Worm (Caenorhabditis elegans) whole organism, L1 larva: ENCODE measurements around the gene ZC412.10.
A peak's percentile ranks its signal among the peaks of the same experiment; 100 is the strongest.

ENCODE experiments used
- F16B12.6 ChIP-seq: fragments of 150-350 bp; optimal IDR thresholded peaks from 2 replicates; lab custom pipeline; 2014; ENCODE audit warnings: missing biosample characterization, missing genetic modification characterization
- Y116A8C.19 ChIP-seq: sonication (generic microtip); optimal IDR thresholded peaks from 2 replicates; lab custom pipeline; 2016; ENCODE audit warnings: missing compliant biosample characterization, missing genetic modification characterization, borderline replicate concordance
- aha-1 ChIP-seq: fragments of 150-350 bp; optimal IDR thresholded peaks from 2 replicates; lab custom pipeline; 2014; ENCODE audit warnings: missing biosample characterization, missing genetic modification characterization
- ceh-8 ChIP-seq: fragments of 200-800 bp; sonication (Bioruptor generic); optimal IDR thresholded peaks from 2 replicates; lab custom pipeline; 2018; ENCODE audit warnings: mild to moderate bottlenecking, missing genetic modification characterization, moderate library complexity, missing compliant biosample characterization
- ceh-82 ChIP-seq, 3 experiments: fragments of 150-350 bp in 1 of 3; sonication (generic microtip) in 2 of 3; optimal IDR thresholded peaks; 2 replicates each; lab custom pipeline; 2014 to 2017; ENCODE audit warnings: missing biosample characterization in 3 of 3, missing genetic modification characterization in 3 of 3
- ceh-88 ChIP-seq: fragments of 200-800 bp; sonication (Bioruptor generic); IDR thresholded peaks from 2 replicates; pipeline ENCODE4 v1.3.6; 2022; ENCODE audit warnings: missing genetic modification characterization, missing compliant biosample characterization
- dpl-1 ChIP-seq, 3 experiments: fragments of 150-350 bp in 2 of 3; sonication (generic microtip) in 1 of 3; optimal IDR thresholded peaks; 2 replicates each; lab custom pipeline; 2014 to 2017; ENCODE audit warnings: missing biosample characterization in 3 of 3, missing genetic modification characterization in 3 of 3, missing genetic modification reagents in 3 of 3
- dsc-1 ChIP-seq: sonication (generic microtip); optimal IDR thresholded peaks from 2 replicates; lab custom pipeline; 2016; ENCODE audit warnings: mild to moderate bottlenecking, missing genetic modification characterization, missing compliant biosample characterization
- efl-1 ChIP-seq, 4 experiments: fragments of 150-350 bp; optimal IDR thresholded peaks in 3 of 4; peaks in 1 of 4; 1 replicate in 1 of 4; 2 replicates in 3 of 4; lab custom pipeline; 2014; ENCODE audit warnings: missing biosample characterization in 2 of 4, missing genetic modification characterization in 2 of 4, missing genetic modification reagents in 2 of 4
- egl-27 ChIP-seq, 2 experiments: fragments of 150-350 bp in 1 of 2; sonication (generic microtip); optimal IDR thresholded peaks; 3 replicates each; lab custom pipeline; 2017 to 2018; ENCODE audit warnings: missing biosample characterization in 2 of 2, missing genetic modification characterization in 2 of 2, missing genetic modification reagents in 2 of 2
- fkh-8 ChIP-seq: sonication (generic microtip); optimal IDR thresholded peaks from 2 replicates; lab custom pipeline; 2016; ENCODE audit warnings: mild to moderate bottlenecking, missing genetic modification characterization, missing compliant biosample characterization
- hlh-4 ChIP-seq: sonication (generic microtip); optimal IDR thresholded peaks from 2 replicates; lab custom pipeline; 2016; ENCODE audit warnings: mild to moderate bottlenecking, missing genetic modification characterization, missing compliant biosample characterization
- hpl-2 ChIP-seq: fragments of 150-350 bp; optimal IDR thresholded peaks from 2 replicates; lab custom pipeline; 2014; ENCODE audit warnings: missing biosample characterization, missing genetic modification reagents, missing genetic modification characterization
- isw-1 ChIP-seq: fragments of 200-800 bp; sonication (Bioruptor generic); IDR thresholded peaks from 2 replicates; pipeline ENCODE4 v1.3.6; 2022; ENCODE audit warnings: missing genetic modification characterization, missing compliant biosample characterization
- jun-1 ChIP-seq: fragments of 150-350 bp; optimal IDR thresholded peaks from 2 replicates; lab custom pipeline; 2014; ENCODE audit warnings: missing biosample characterization, missing genetic modification reagents, missing genetic modification characterization
- lin-14 ChIP-seq: fragments of 200-800 bp; sonication (Bioruptor generic); optimal IDR thresholded peaks from 2 replicates; lab custom pipeline; 2018; ENCODE audit warnings: mild to moderate bottlenecking, missing genetic modification characterization, moderate library complexity, missing compliant biosample characterization
- lin-35 ChIP-seq, 2 experiments: fragments of 150-350 bp; optimal IDR thresholded peaks; 2 replicates each; lab custom pipeline; 2014; ENCODE audit warnings: missing biosample characterization in 2 of 2, missing genetic modification characterization in 2 of 2, missing genetic modification reagents in 2 of 2
- lin-39 ChIP-seq: fragments of 150-350 bp; optimal IDR thresholded peaks from 2 replicates; lab custom pipeline; 2014; ENCODE audit warnings: missing biosample characterization, missing genetic modification reagents, missing genetic modification characterization
- mdl-1 ChIP-seq, 2 experiments: fragments of 150-350 bp; optimal IDR thresholded peaks; 2 replicates each; lab custom pipeline; 2014 to 2017; ENCODE audit warnings: missing biosample characterization in 2 of 2, missing genetic modification characterization in 2 of 2, inconsistent platforms in 1 of 2
- mef-2 ChIP-seq: fragments of 150-350 bp; optimal IDR thresholded peaks from 2 replicates; lab custom pipeline; 2014; ENCODE audit warnings: missing biosample characterization, missing genetic modification characterization
- mep-1 ChIP-seq: fragments of 150-350 bp; optimal IDR thresholded peaks from 2 replicates; lab custom pipeline; 2014; ENCODE audit warnings: missing biosample characterization, missing genetic modification characterization
- nhr-12 ChIP-seq: sonication (generic microtip); optimal IDR thresholded peaks from 2 replicates; lab custom pipeline; 2017; ENCODE audit warnings: missing biosample characterization, missing genetic modification characterization
- nhr-19 ChIP-seq: fragments of 200-800 bp; sonication (Bioruptor generic); conservative IDR thresholded peaks from 2 replicates; pipeline ENCODE4 v1.3.6; 2022; ENCODE audit warnings: missing genetic modification characterization, missing compliant biosample characterization
- nhr-20 ChIP-seq: sonication (generic microtip); optimal IDR thresholded peaks from 2 replicates; lab custom pipeline; 2016; ENCODE audit warnings: mild to moderate bottlenecking, missing genetic modification characterization, missing compliant biosample characterization
- nhr-28 ChIP-seq: fragments of 150-350 bp; optimal IDR thresholded peaks from 2 replicates; lab custom pipeline; 2014; ENCODE audit warnings: missing biosample characterization, missing genetic modification characterization
- nhr-47 ChIP-seq: sonication (generic microtip); optimal IDR thresholded peaks from 2 replicates; lab custom pipeline; 2016; ENCODE audit warnings: mild to moderate bottlenecking, missing genetic modification characterization, moderate library complexity, missing compliant biosample characterization
- nhr-71 ChIP-seq: sonication (generic microtip); optimal IDR thresholded peaks from 2 replicates; lab custom pipeline; 2016; ENCODE audit warnings: mild to moderate bottlenecking, missing genetic modification characterization, moderate library complexity, missing compliant biosample characterization
- nhr-76 ChIP-seq: sonication (generic microtip); optimal IDR thresholded peaks from 2 replicates; lab custom pipeline; 2017; ENCODE audit warnings: missing biosample characterization, missing genetic modification characterization
- nhr-77 ChIP-seq: fragments of 150-350 bp; optimal IDR thresholded peaks from 2 replicates; lab custom pipeline; 2014; ENCODE audit warnings: missing biosample characterization, missing genetic modification characterization
- nhr-90 ChIP-seq: sonication (generic microtip); optimal IDR thresholded peaks from 2 replicates; lab custom pipeline; 2016; ENCODE audit warnings: mild to moderate bottlenecking, missing genetic modification characterization, missing compliant biosample characterization; ENCODE audit not compliant: poor library complexity
- pag-3 ChIP-seq: sonication (generic microtip); optimal IDR thresholded peaks from 2 replicates; lab custom pipeline; 2017; ENCODE audit warnings: missing genetic modification characterization, mild to moderate bottlenecking, missing compliant biosample characterization, antibody characterized with exemption, borderline replicate concordance; ENCODE audit not compliant: insufficient read depth
- rnt-1 ChIP-seq: sonication (generic microtip); optimal IDR thresholded peaks from 2 replicates; lab custom pipeline; 2016; ENCODE audit warnings: mild to moderate bottlenecking, missing genetic modification characterization, moderate library complexity, missing compliant biosample characterization
- snpc-4 ChIP-seq: fragments of 150-350 bp; optimal IDR thresholded peaks from 2 replicates; lab custom pipeline; 2014; ENCODE audit warnings: missing biosample characterization, missing genetic modification characterization
- snu-23 ChIP-seq: sonication (generic microtip); optimal IDR thresholded peaks from 2 replicates; lab custom pipeline; 2016; ENCODE audit warnings: missing genetic modification characterization, missing compliant biosample characterization
- sox-4 ChIP-seq: sonication (generic microtip); optimal IDR thresholded peaks from 2 replicates; lab custom pipeline; 2016; ENCODE audit warnings: missing genetic modification characterization, missing compliant biosample characterization
- sup-37 ChIP-seq: fragments of 200-800 bp; sonication (Bioruptor generic); optimal IDR thresholded peaks from 2 replicates; lab custom pipeline; 2018; ENCODE audit warnings: mild to moderate bottlenecking, missing genetic modification characterization, missing compliant biosample characterization
- tbx-2 ChIP-seq: sonication (generic microtip); optimal IDR thresholded peaks from 2 replicates; lab custom pipeline; 2016; ENCODE audit warnings: missing genetic modification characterization, missing compliant biosample characterization
- tlp-1 ChIP-seq: fragments of 150-350 bp; optimal IDR thresholded peaks from 2 replicates; lab custom pipeline; 2014; ENCODE audit warnings: missing biosample characterization, missing genetic modification characterization
- unc-130 ChIP-seq: fragments of 150-350 bp; optimal IDR thresholded peaks from 2 replicates; lab custom pipeline; 2017; ENCODE audit warnings: missing biosample characterization, missing genetic modification characterization, inconsistent platforms
- unc-30 ChIP-seq: sonication (generic microtip); optimal IDR thresholded peaks from 2 replicates; lab custom pipeline; 2017; ENCODE audit warnings: missing biosample characterization, missing genetic modification characterization
- unc-98 ChIP-seq: fragments of 200-800 bp; sonication (Bioruptor generic); IDR thresholded peaks from 2 replicates; pipeline ENCODE4 v1.3.6; 2022; ENCODE audit warnings: missing genetic modification characterization, missing compliant biosample characterization
- vab-15 ChIP-seq: sonication (generic microtip); optimal IDR thresholded peaks from 2 replicates; lab custom pipeline; 2017; ENCODE audit warnings: missing genotype, mild to moderate bottlenecking, missing genetic modification characterization, missing compliant biosample characterization
- xbp-1 ChIP-seq: sonication (generic microtip); optimal IDR thresholded peaks from 2 replicates; lab custom pipeline; 2016; ENCODE audit warnings: missing genetic modification characterization, missing compliant biosample characterization
- zag-1 ChIP-seq: fragments of 150-350 bp; optimal IDR thresholded peaks from 2 replicates; lab custom pipeline; 2014; ENCODE audit warnings: missing biosample characterization, missing genetic modification characterization
- ztf-4 ChIP-seq: fragments of 150-350 bp; optimal IDR thresholded peaks from 2 replicates; lab custom pipeline; 2014; ENCODE audit warnings: missing biosample characterization, missing genetic modification characterization

ZC412.10 gene

ce11 chrV:14876257-14876656 is 367 bp downstream of the ZC412.10 start (continued):
- no peak for TF ChIP-seq isw-1 (GFP tag; lab: Robert Waterston, UW)
- no peak for TF ChIP-seq sup-37 (GFP tag; lab: Kevin White, UChicago)
- TF ChIP-seq ztf-4 = no peak
- TF ChIP-seq nhr-76 (tag; lab: Kevin White, UChicago) = peak; percentile 19
- TF ChIP-seq hpl-2 (GFP tag; lab: Kevin White, UChicago) = no peak
- TF ChIP-seq nhr-19 (GFP tag; lab: Robert Waterston, UW) = peak; percentile 55
- TF ChIP-seq nhr-47 (tag; lab: Kevin White, UChicago) = peak; percentile 61
- TF ChIP-seq dpl-1 (GFP tag; optimal IDR thresholded peaks at IDR 0.05; lab: Kevin White, UChicago) = peak in 2 of 3 experiments; percentile 11 to 32
- no peak for TF ChIP-seq ceh-8
- no peak for TF ChIP-seq fkh-8 (tag; lab: Kevin White, UChicago)
- TF ChIP-seq tlp-1 (tag; lab: Kevin White, UChicago) = no peak
- TF ChIP-seq mep-1 (tag; lab: Kevin White, UChicago) = peak; percentile 62
- no peak for TF ChIP-seq hlh-4 (tag; lab: Kevin White, UChicago)
- TF ChIP-seq xbp-1 (tag; lab: Kevin White, UChicago) = peak; percentile 25
- peak; percentile 54 for TF ChIP-seq nhr-90 (tag; lab: Kevin White, UChicago)
- TF ChIP-seq ceh-82 (tag; optimal IDR thresholded peaks at IDR 0.05; lab: Kevin White, UChicago) = peak in 2 of 3 experiments; percentile 12 to 28
- no peak for TF ChIP-seq Y116A8C.19 (tag; lab: Kevin White, UChicago)
- peak; percentile 96 for TF ChIP-seq snpc-4
- no peak for TF ChIP-seq jun-1
- peak; percentile 44 for TF ChIP-seq dsc-1
- no peak for TF ChIP-seq nhr-28 (tag; lab: Kevin White, UChicago)
- no peak for TF ChIP-seq sox-4 (tag; lab: Kevin White, UChicago)
- TF ChIP-seq unc-98 (GFP tag; lab: Robert Waterston, UW) = no peak
- peak; percentile 48 for TF ChIP-seq nhr-20 (tag; lab: Kevin White, UChicago)
- TF ChIP-seq nhr-77 (tag; lab: Kevin White, UChicago) = peak; percentile 46
- TF ChIP-seq mdl-1 (tag; optimal IDR thresholded peaks at IDR 0.05; lab: Kevin White, UChicago) = peak in 1 of 2 experiments; percentile 25
- TF ChIP-seq unc-30 (tag; lab: Kevin White, UChicago) = no peak
- TF ChIP-seq lin-35 (GFP tag; optimal IDR thresholded peaks at IDR 0.05; lab: Kevin White, UChicago) = peak; percentile 39 to 70
- TF ChIP-seq tbx-2 = peak; percentile 21
- TF ChIP-seq, all 84 proteins: peak for 27

- TF ChIP-seq zag-1 (no peak), mef-2 (no peak), nhr-71 (tag; lab: Kevin White, UChicago) (no peak), efl-1 (optimal IDR thresholded peaks at IDR 0.05; lab: Kevin White, UChicago) (no peak), efl-1 (GFP tag; optimal IDR thresholded peaks at IDR 0.05 in 1 of 2; lab: Kevin White, UChicago) (peak in 1 of 2 experiments; percentile 14), tbx-2 (no peak)
Observed at ce11 chrV:14875371-14875770, 1.3 kb downstream of the ZC412.10 start, which contains the start of gene ZC412.5. Gene ZC412.5, minus strand, starts transcription at chrV:14875471.

ce11 chrV:14871365-14871764 is 5.3 kb downstream of the ZC412.10 start, which contains the start of gene ZC412.3:
Gene ZC412.3, minus strand, starts transcription at chrV:14871547.
- no peak for TF ChIP-seq F16B12.6
- peak; percentile 88 for TF ChIP-seq pag-3 (tag; lab: Kevin White, UChicago)
- TF ChIP-seq ceh-88 (GFP tag; lab: Robert Waterston, UW) = no peak
- TF ChIP-seq snu-23 (GFP tag; lab: Kevin White, UChicago) = peak; percentile 23
- TF ChIP-seq lin-39 (tag; lab: Kevin White, UChicago) = peak; percentile 53
- peak; percentile 77 for TF ChIP-seq lin-14
- TF ChIP-seq egl-27 (tag; optimal IDR thresholded peaks at IDR 0.05; lab: Kevin White, UChicago) = no peak
- TF ChIP-seq nhr-12 (tag; lab: Kevin White, UChicago) = no peak
- TF ChIP-seq vab-15 (tag; lab: Kevin White, UChicago) = peak; percentile 3
- peak; percentile 56 for TF ChIP-seq unc-130 (tag; lab: Kevin White, UChicago)
- TF ChIP-seq aha-1 = no peak
- TF ChIP-seq snpc-4 = no peak
- TF ChIP-seq mep-1 (tag; lab: Kevin White, UChicago) = peak; percentile 11
- TF ChIP-seq rnt-1 (tag; lab: Kevin White, UChicago) = peak; percentile 72
